Worm (Caenorhabditis elegans): ENCODE results near the gene mboa-2.

Gene mboa-2

DNA sequence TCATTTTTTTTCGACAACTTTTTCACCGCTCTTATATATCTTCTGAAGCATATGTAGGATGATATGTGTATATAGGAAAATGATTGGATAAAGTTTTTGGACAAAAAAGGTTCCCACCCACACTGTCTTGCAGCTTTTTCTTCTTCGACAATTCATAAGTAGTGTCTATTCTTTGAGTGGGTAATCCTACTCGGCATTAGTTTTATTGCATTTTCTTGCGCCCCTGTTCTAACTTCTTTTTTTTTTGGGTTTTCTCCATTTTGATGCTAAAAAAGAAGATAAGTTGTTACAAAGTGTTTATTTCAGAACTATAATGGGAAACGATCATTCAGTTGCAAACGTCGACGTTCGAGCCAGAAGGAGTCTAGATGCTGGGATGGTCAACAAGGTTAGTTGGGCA is 12.0 kb upstream of the mboa-2 start, which contains the start of gene glb-3:
Gene glb-3 (plus strand): TSS at position 301 of the 400 bp plus-strand sequence.
- TF ChIP-seq dmd-4 (tag; optimal IDR thresholded peaks at IDR 0.05) (no peak), zag-1 (tag; optimal IDR thresholded peaks at IDR 0.05) (no peak), nhr-237 (tag; optimal IDR thresholded peaks at IDR 0.05) (no peak), nhr-23 (tag; optimal IDR thresholded peaks at IDR 0.05) (no peak), ztf-1 (GFP tag; conservative IDR thresholded peaks at IDR 0.05) (no peak), F13H6.1 (tag; optimal IDR thresholded peaks at IDR 0.05) (no peak), elt-3 (tag; optimal IDR thresholded peaks at IDR 0.05) (no peak), peb-1 (tag; optimal IDR thresholded peaks at IDR 0.05) (no peak), lin-39 (tag; optimal IDR thresholded peaks at IDR 0.05) (no peak), unc-39 (tag; optimal IDR thresholded peaks at IDR 0.05) (no peak), snpc-4 (tag; optimal IDR thresholded peaks at IDR 0.05) (no peak), nhr-10 (tag; optimal IDR thresholded peaks at IDR 0.05) (no peak), mdl-1 (tag; optimal IDR thresholded peaks at IDR 0.05) (no peak), fos-1 (tag; optimal IDR thresholded peaks at IDR 0.05) (no peak), nhr-21 (tag; optimal IDR thresholded peaks at IDR 0.05) (no peak), skn-1 (tag; optimal IDR thresholded peaks at IDR 0.05) (no peak), aly-2 (tag; optimal IDR thresholded peaks at IDR 0.05) (no peak)

DNA sequence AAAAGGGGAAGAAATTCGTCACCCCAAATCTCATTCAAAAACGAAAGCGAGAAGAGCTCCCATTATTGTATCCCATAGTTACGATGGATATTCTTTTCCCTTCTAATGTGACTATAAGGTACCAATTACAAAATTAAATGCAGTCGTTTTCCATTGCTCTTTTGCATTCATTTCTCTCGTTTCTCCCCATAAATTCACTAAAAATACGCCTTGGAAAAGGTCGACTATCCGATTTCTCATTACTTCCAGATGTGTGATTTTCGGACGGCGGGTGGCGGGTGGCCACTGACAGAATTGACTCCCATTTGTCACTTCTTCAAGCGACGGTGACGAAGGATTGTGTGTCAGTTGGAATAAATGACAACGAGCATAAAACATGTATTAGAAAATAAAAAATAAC is 11.2 kb upstream of the mboa-2 start:
- TF ChIP-seq ama-1 (optimal IDR thresholded peaks at IDR 0.05) (no peak), elt-1 (tag; optimal IDR thresholded peaks at IDR 0.05) (no peak), unc-55 (GFP tag; optimal IDR thresholded peaks at IDR 0.05) (no peak), ztf-11 (tag; optimal IDR thresholded peaks at IDR 0.05) (no peak), ztf-4 (tag; optimal IDR thresholded peaks at IDR 0.05) (no peak), unc-39 (tag; optimal IDR thresholded peaks at IDR 0.05) (no peak), nhr-10 (tag; optimal IDR thresholded peaks at IDR 0.05) (no peak), lin-39 (tag; optimal IDR thresholded peaks at IDR 0.05) (no peak), peb-1 (tag; optimal IDR thresholded peaks at IDR 0.05) (no peak), ZK546.5 (tag; optimal IDR thresholded peaks at IDR 0.05) (no peak), nhr-23 (tag; optimal IDR thresholded peaks at IDR 0.05) (no peak), blmp-1 (tag; optimal IDR thresholded peaks at IDR 0.05; ENCODE audit: insufficient read depth) (no peak), F13H6.1 (tag; optimal IDR thresholded peaks at IDR 0.05) (no peak), lin-13 (GFP tag; optimal IDR thresholded peaks at IDR 0.05) (no peak)

DNA sequence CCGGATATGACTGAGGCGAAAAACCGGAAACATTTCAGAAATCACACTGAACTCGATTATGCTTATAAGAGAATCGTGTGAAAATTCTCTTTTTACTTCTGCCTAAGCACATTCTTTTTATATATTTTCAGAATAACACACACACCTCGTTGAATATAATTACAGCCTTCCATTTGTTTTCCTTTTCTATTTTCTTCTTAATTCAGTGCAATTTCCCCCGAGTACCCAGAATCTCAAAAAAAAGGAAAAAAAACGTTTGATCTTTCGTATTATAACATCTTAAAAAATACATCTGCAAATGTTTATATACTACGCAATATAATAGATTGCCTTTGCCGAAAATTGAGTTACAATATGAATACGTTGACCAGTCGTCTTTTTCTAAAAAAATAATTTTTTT is 9.5 kb upstream of the mboa-2 start:
- TF ChIP-seq mbf-1 (tag; optimal IDR thresholded peaks at IDR 0.05) (no peak), dmd-4 (tag; optimal IDR thresholded peaks at IDR 0.05) (no peak), nhr-6 (tag; optimal IDR thresholded peaks at IDR 0.05) (no peak), ceh-82 (tag; optimal IDR thresholded peaks at IDR 0.05) (no peak), nhr-21 (tag; optimal IDR thresholded peaks at IDR 0.05) (no peak), ztf-1 (GFP tag; conservative IDR thresholded peaks at IDR 0.05) (no peak), nhr-23 (tag; optimal IDR thresholded peaks at IDR 0.05) (no peak), lin-39 (tag; optimal IDR thresholded peaks at IDR 0.05) (no peak), alr-1 (tag; optimal IDR thresholded peaks at IDR 0.05) (no peak), elt-3 (tag; optimal IDR thresholded peaks at IDR 0.05) (no peak)

DNA sequence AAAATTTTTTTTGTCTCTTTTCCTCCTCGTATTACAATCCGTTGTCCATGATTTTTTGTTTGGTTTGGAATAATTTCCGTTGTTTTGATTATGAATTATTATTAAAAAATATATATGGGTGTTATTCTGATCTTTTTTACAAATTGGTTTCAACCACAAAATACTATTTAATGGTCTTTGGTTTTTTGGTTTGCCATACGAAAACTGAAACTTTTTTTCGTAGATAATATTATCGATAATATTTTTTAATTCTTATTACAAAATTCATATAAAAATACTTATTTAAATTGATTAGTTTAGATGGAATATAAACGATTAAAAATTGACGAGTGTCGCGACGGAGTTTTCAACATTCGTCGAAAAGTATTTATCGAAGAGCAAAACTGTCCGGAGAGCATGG is 4.9 kb upstream of the mboa-2 start, which contains the start of gene jmjd-5:
Gene jmjd-5 (plus strand): TSS at position 301 of the 400 bp plus-strand sequence.
- TF ChIP-seq fos-1 (tag; optimal IDR thresholded peaks at IDR 0.05) = no peak
- no peak for TF ChIP-seq aly-2 (tag; optimal IDR thresholded peaks at IDR 0.05)
- no peak for TF ChIP-seq mdl-1 (tag; optimal IDR thresholded peaks at IDR 0.05)
- TF ChIP-seq ceh-82 (tag; optimal IDR thresholded peaks at IDR 0.05) = no peak
- no peak for TF ChIP-seq nhr-10 (tag; optimal IDR thresholded peaks at IDR 0.05)
- TF ChIP-seq peb-1 (tag; optimal IDR thresholded peaks at IDR 0.05) = no peak
- TF ChIP-seq ama-1 (optimal IDR thresholded peaks at IDR 0.05) = no peak
- TF ChIP-seq nhr-21 (tag; optimal IDR thresholded peaks at IDR 0.05) = no peak

DNA sequence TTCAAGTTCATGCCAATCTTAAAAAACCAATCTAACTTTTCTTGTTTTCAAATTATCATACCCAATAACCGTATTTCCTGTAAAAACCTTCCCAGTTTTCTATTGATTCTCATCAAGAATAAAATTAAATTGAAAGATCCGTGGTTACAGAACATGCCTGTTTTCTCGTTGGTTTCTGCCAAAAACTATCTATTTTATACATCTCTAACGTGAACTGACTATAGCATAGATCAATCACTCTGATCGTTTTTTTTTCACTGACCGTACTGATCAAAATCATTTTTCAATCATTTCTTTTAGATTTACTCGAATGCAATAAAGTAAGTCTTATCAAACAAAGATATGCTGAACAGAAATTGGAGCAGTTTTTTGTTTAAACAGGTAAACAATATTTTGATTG is 2.6 kb upstream of the mboa-2 start, which contains the start of gene C06H2.2:
Gene C06H2.2 (plus strand): TSS at position 301 of the 400 bp plus-strand sequence.
- TF ChIP-seq nhr-129 (tag; optimal IDR thresholded peaks at IDR 0.05) = no peak
- no peak for TF ChIP-seq mab-5 (tag; optimal IDR thresholded peaks at IDR 0.05)
- no peak for TF ChIP-seq lsy-2 (tag; optimal IDR thresholded peaks at IDR 0.05)
- TF ChIP-seq sem-4 (tag; optimal IDR thresholded peaks at IDR 0.05) = no peak
- no peak for TF ChIP-seq F13H6.1 (tag; optimal IDR thresholded peaks at IDR 0.05)
- TF ChIP-seq R02D3.7 (tag; optimal IDR thresholded peaks at IDR 0.05) = no peak
- no peak for TF ChIP-seq dmd-4 (tag; optimal IDR thresholded peaks at IDR 0.05)
- no peak for TF ChIP-seq nhr-23 (tag; optimal IDR thresholded peaks at IDR 0.05)
- no peak for TF ChIP-seq alr-1 (tag; optimal IDR thresholded peaks at IDR 0.05)
- no peak for TF ChIP-seq peb-1 (tag; optimal IDR thresholded peaks at IDR 0.05)
- TF ChIP-seq nhr-21 (tag; optimal IDR thresholded peaks at IDR 0.05) = no peak
- no peak for TF ChIP-seq nhr-237 (tag; optimal IDR thresholded peaks at IDR 0.05)
- TF ChIP-seq nhr-25 (tag; optimal IDR thresholded peaks at IDR 0.05) = no peak

Data from whole organism, L2 larva.